Worm (Caenorhabditis elegans): Measurements from ENCODE around the gene R155.5.

The R155.5 gene

DNA sequence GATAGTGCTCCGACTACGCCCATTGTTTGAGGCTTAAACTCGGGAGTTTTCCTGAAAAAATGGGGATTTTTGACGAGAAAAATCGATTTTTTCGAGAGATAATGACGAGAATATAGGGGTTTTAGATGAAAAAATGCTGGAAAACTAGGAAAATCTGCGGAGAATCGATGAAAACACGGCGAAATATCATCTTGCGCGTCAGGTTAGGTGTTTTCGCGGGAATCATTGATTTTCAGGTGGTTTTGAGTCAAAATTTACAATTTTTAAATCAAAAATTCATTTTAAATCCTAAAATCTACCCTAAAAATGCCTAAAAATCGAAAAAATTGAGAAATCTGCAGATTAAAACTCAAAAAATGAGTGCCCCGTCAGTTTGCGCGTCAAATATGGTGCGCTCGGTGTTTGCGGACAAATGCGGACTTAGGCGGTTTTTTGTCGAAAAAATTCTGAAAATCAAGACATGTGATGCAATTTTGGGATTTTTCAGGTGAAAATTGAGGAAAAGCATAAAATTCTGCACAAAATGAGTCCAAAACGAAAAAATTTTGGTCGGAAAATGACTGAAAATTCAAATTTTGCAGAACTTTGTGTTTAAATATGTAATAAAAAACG, 8.3 kb downstream of the R155.5 start, which contains the start of gene mboa-6:
Gene mboa-6 (minus strand): TSS at position 51 of the 612 bp plus-strand sequence.
- TF ChIP-seq mls-2 (tag; optimal IDR thresholded peaks at IDR 0.05) (peak; percentile 10), elt-1 (tag; optimal IDR thresholded peaks at IDR 0.05; ENCODE audit: borderline replicate concordance, insufficient read depth) (no peak), drap-1 (GFP tag; optimal IDR thresholded peaks at IDR 0.05) (no peak), mep-1 (tag; optimal IDR thresholded peaks at IDR 0.05) (peak; percentile 21), unc-120 (tag; optimal IDR thresholded peaks at IDR 0.05; ENCODE audit: poor library complexity, severe bottlenecking) (peak; percentile 1), sem-2 (GFP tag; optimal IDR thresholded peaks at IDR 0.05) (no peak), nhr-28 (tag; optimal IDR thresholded peaks at IDR 0.05) (no peak)

ce11 chrIII:1955520-1956095, 14.7 kb downstream of the R155.5 start:
- no peak for TF ChIP-seq mab-5 (tag; optimal IDR thresholded peaks at IDR 0.05)
- TF ChIP-seq nhr-237 (tag; optimal IDR thresholded peaks at IDR 0.05) = no peak
- no peak for TF ChIP-seq zip-8 (tag; optimal IDR thresholded peaks at IDR 0.05)
- no peak for TF ChIP-seq elt-3 (tag; optimal IDR thresholded peaks at IDR 0.05)
- TF ChIP-seq bed-3 (GFP tag; optimal IDR thresholded peaks at IDR 0.05) = no peak
- no peak for TF ChIP-seq pha-4 (tag; optimal IDR thresholded peaks at IDR 0.05)
- no peak for TF ChIP-seq ceh-39 (tag; optimal IDR thresholded peaks at IDR 0.05)
- no peak for TF ChIP-seq sem-2 (GFP tag; optimal IDR thresholded peaks at IDR 0.05)
- no peak for TF ChIP-seq ces-1 (GFP tag; optimal IDR thresholded peaks at IDR 0.05)
- no peak for TF ChIP-seq nhr-12 (tag; optimal IDR thresholded peaks at IDR 0.05)
- TF ChIP-seq nhr-28 (tag; optimal IDR thresholded peaks at IDR 0.05) = no peak
- no peak for TF ChIP-seq elt-1 (tag; optimal IDR thresholded peaks at IDR 0.05; ENCODE audit: borderline replicate concordance, insufficient read depth)

- no peak for TF ChIP-seq blmp-1 (tag; optimal IDR thresholded peaks at IDR 0.05)
- TF ChIP-seq sem-2 (GFP tag; optimal IDR thresholded peaks at IDR 0.05) = no peak
Observed at ce11 chrIII:1951388-1951787, 18.9 kb downstream of the R155.5 start, which contains the start of gene F53A3.7. Gene F53A3.7 (plus strand): TSS chrIII:1951526.

ce11 chrIII:1950236-1950635, 20.1 kb downstream of the R155.5 start, which contains the start of the genes polh-1 and rps-22:
Gene polh-1 (minus strand): TSS chrIII:1950269.
Gene rps-22 (plus strand): TSS chrIII:1950535.
- TF ChIP-seq lin-32 (GFP tag; optimal IDR thresholded peaks at IDR 0.05) (no peak), mab-5 (tag; optimal IDR thresholded peaks at IDR 0.05) (peak; percentile 49), ceh-83 (GFP tag; optimal IDR thresholded peaks at IDR 0.05) (peak; percentile 52), nhr-2 (tag; optimal IDR thresholded peaks at IDR 0.05) (peak; percentile 23), bed-3 (GFP tag; optimal IDR thresholded peaks at IDR 0.05) (no peak), drap-1 (GFP tag; optimal IDR thresholded peaks at IDR 0.05) (peak; percentile 16), lsy-2 (tag; optimal IDR thresholded peaks at IDR 0.05) (peak; percentile 90), lin-13 (tag; optimal IDR thresholded peaks at IDR 0.05) (peak; percentile 97), sem-2 (GFP tag; optimal IDR thresholded peaks at IDR 0.05) (no peak), cnd-1 (tag; optimal IDR thresholded peaks at IDR 0.05) (peak; percentile 23), unc-39 (tag; optimal IDR thresholded peaks at IDR 0.05) (no peak), hlh-1 (tag; optimal IDR thresholded peaks at IDR 0.05) (peak; percentile 77), nhr-237 (tag; optimal IDR thresholded peaks at IDR 0.05) (peak; percentile 90), ces-1 (GFP tag; optimal IDR thresholded peaks at IDR 0.05) (peak; percentile 85), mls-2 (tag; optimal IDR thresholded peaks at IDR 0.05) (no peak), elt-3 (tag; optimal IDR thresholded peaks at IDR 0.05) (peak; percentile 19), pha-4 (tag; optimal IDR thresholded peaks at IDR 0.05) (peak; percentile 94), ztf-11 (tag; optimal IDR thresholded peaks at IDR 0.05) (no peak), unc-62 (GFP tag; optimal IDR thresholded peaks at IDR 0.05) (peak; percentile 53), M03D4.4 (tag; optimal IDR thresholded peaks at IDR 0.05) (peak; percentile 33), ceh-39 (tag; optimal IDR thresholded peaks at IDR 0.05) (peak; percentile 81), elt-1 (tag; optimal IDR thresholded peaks at IDR 0.05; ENCODE audit: borderline replicate concordance, insufficient read depth) (no peak), nhr-76 (tag; optimal IDR thresholded peaks at IDR 0.05) (no peak), mep-1 (tag; optimal IDR thresholded peaks at IDR 0.05) (peak; percentile 98), sptf-1 (tag; optimal IDR thresholded peaks at IDR 0.05) (peak; percentile 75)

- TF ChIP-seq nhr-237 (tag; optimal IDR thresholded peaks at IDR 0.05) (no peak), ham-2 (GFP tag; optimal IDR thresholded peaks at IDR 0.05) (no peak), mep-1 (tag; optimal IDR thresholded peaks at IDR 0.05) (no peak), ceh-39 (tag; optimal IDR thresholded peaks at IDR 0.05) (no peak), ces-1 (GFP tag; optimal IDR thresholded peaks at IDR 0.05) (no peak), M03D4.4 (tag; optimal IDR thresholded peaks at IDR 0.05) (no peak), sptf-1 (tag; optimal IDR thresholded peaks at IDR 0.05) (no peak), unc-120 (tag; optimal IDR thresholded peaks at IDR 0.05; ENCODE audit: poor library complexity, severe bottlenecking) (no peak), mab-5 (tag; optimal IDR thresholded peaks at IDR 0.05) (no peak), bed-3 (GFP tag; optimal IDR thresholded peaks at IDR 0.05) (no peak), ztf-11 (tag; optimal IDR thresholded peaks at IDR 0.05) (no peak), blmp-1 (tag; optimal IDR thresholded peaks at IDR 0.05) (no peak)
Observed at ce11 chrIII:1949362-1949761, 21.0 kb downstream of the R155.5 start.
